Worm (Caenorhabditis elegans) whole organism, L4 larva: ENCODE data around the gene F22B5.5.

Source experiments
- aly-2 ChIP-seq: sonication (generic microtip); optimal IDR thresholded peaks from 2 replicates; lab custom pipeline; 2018; ENCODE audit warnings: missing biosample characterization, missing genetic modification characterization
- fkh-10 ChIP-seq: fragments of 150-350 bp; optimal IDR thresholded peaks from 2 replicates; lab custom pipeline; 2014; ENCODE audit warnings: missing biosample characterization, missing genetic modification reagents, missing genetic modification characterization
- lim-7 ChIP-seq: fragments of 200-800 bp; sonication (Bioruptor generic); IDR thresholded peaks from 2 replicates; pipeline ENCODE4 v1.3.6; 2022; ENCODE audit warnings: missing genetic modification characterization, missing compliant biosample characterization
- mdl-1 ChIP-seq, 2 experiments: fragments of 150-350 bp in 1 of 2; sonication (generic microtip) in 1 of 2; optimal IDR thresholded peaks; 2 replicates each; lab custom pipeline; 2014 to 2017; ENCODE audit warnings: missing biosample characterization in 2 of 2, missing genetic modification characterization in 2 of 2
- nhr-28 ChIP-seq: fragments of 150-350 bp; optimal IDR thresholded peaks from 2 replicates; lab custom pipeline; 2014; ENCODE audit warnings: missing biosample characterization, missing genetic modification characterization
- nhr-77 ChIP-seq: fragments of 150-350 bp; optimal IDR thresholded peaks from 2 replicates; lab custom pipeline; 2014; ENCODE audit warnings: missing biosample characterization, missing genetic modification characterization

DNA sequence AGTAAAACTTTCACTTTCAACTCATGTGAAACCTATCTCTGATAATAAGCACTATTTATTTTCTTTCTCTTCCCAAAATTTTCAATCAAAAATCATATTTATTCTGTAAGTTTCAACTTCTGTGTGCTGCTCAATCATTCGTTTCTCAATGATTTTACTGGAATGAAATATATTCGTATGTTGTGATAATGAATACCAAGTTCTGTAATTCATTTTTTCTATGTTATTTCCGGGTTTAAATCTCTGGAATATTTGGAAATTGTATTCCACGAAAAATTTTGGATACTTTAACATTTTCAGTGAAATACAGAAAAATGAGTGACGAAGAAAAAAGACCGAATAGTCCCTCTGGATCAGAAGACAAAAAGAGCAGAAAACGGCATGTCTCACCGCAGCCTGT lies 13.4 kb upstream of the F22B5.5 start, which contains the start of gene M05D6.2:
- TF ChIP-seq aly-2 (no peak), lim-7 (GFP tag; lab: Robert Waterston, UW) (no peak), nhr-77 (tag; lab: Kevin White, UChicago) (no peak), nhr-28 (no peak), mdl-1 (tag; optimal IDR thresholded peaks at IDR 0.05; lab: Kevin White, UChicago) (no peak), fkh-10 (GFP tag; lab: Kevin White, UChicago) (no peak)
